ENCODE assay signal across 1 fruit fly cellular context in genomic region chr2L:19133465-19134365, dm6.
TF ChIP-seq lines count a peak whose summit lies in the region.

brat (plus strand) TSS chr2L:19133816.

TF ChIP-seq in whole organism, embryonic, 481 proteins besides CTCF, POLR2A, EP300 and RAD21 (continued from another document and continues in another):
- TF ChIP-seq Bgb (GFP tag; IDR thresholded peaks at IDR 0.05; lab: Robert Waterston, UW; ENCODE audit: partially characterized antibody): peak; percentile 85
- TF ChIP-seq chm (GFP tag; IDR thresholded peaks at IDR 0.05; lab: Robert Waterston, UW): no peak
- no peak for TF ChIP-seq C15 (GFP tag; IDR thresholded peaks at IDR 0.05; lab: Robert Waterston, UW)
- TF ChIP-seq CG31388 (GFP tag; optimal IDR thresholded peaks at IDR 0.05; lab: Kevin White, UChicago): no peak
- TF ChIP-seq Rfx (GFP tag; IDR thresholded peaks at IDR 0.05; lab: Robert Waterston, UW): peak; percentile 54; the same call in 1 of the 2 replicates
- peak; percentile 2 for TF ChIP-seq ems (GFP tag; optimal IDR thresholded peaks at IDR 0.05; lab: Kevin White, UChicago)
- TF ChIP-seq CG7839 (tag; optimal IDR thresholded peaks at IDR 0.05; lab: Kevin White, UChicago): peak; percentile 38
- peak; percentile 67 for TF ChIP-seq Hmr (GFP tag; optimal IDR thresholded peaks at IDR 0.05; lab: Kevin White, UChicago)
- TF ChIP-seq vvl (GFP tag; IDR thresholded peaks at IDR 0.05; lab: Robert Waterston, UW): peak; percentile 16; the same call in 1 of the 2 replicates
- no peak for TF ChIP-seq da (GFP tag; optimal IDR thresholded peaks at IDR 0.05; lab: Kevin White, UChicago)
- TF ChIP-seq Asciz (GFP tag; optimal IDR thresholded peaks at IDR 0.05; lab: Kevin White, UChicago): no peak
- TF ChIP-seq PHDP (tag; optimal IDR thresholded peaks at IDR 0.05; lab: Kevin White, UChicago): peak; percentile 40
- TF ChIP-seq Pdp1 (GFP tag; optimal IDR thresholded peaks at IDR 0.05; lab: Kevin White, UChicago): peak; percentile 50 to 53
- peak; percentile 62 for TF ChIP-seq CG2678 (tag; optimal IDR thresholded peaks at IDR 0.05; lab: Kevin White, UChicago)
- TF ChIP-seq CG10431 (GFP tag; optimal IDR thresholded peaks at IDR 0.05; lab: Kevin White, UChicago): no peak
- TF ChIP-seq Atf6 (GFP tag; IDR thresholded peaks at IDR 0.05; lab: Robert Waterston, UW): no peak
- no peak for TF ChIP-seq salm (tag; optimal IDR thresholded peaks at IDR 0.05; lab: Kevin White, UChicago)
- TF ChIP-seq insv (GFP tag; optimal IDR thresholded peaks at IDR 0.05; lab: Kevin White, UChicago): peak; percentile 95 to 98
- peak; percentile 38; the same call in 1 of the 2 replicates for TF ChIP-seq CG31441 (GFP tag; IDR thresholded peaks at IDR 0.05; lab: Robert Waterston, UW)
- TF ChIP-seq danr (GFP tag; IDR thresholded peaks at IDR 0.05; lab: Robert Waterston, UW): no peak
- peak; percentile 35 to 74 for TF ChIP-seq dpn (GFP tag; optimal IDR thresholded peaks at IDR 0.05; lab: Kevin White, UChicago)
- peak; percentile 24 for TF ChIP-seq CG4854 (GFP tag; optimal IDR thresholded peaks at IDR 0.05; lab: Kevin White, UChicago)
- no peak for TF ChIP-seq dati (GFP tag; IDR thresholded peaks at IDR 0.05; lab: Robert Waterston, UW)
- TF ChIP-seq ab (GFP tag; optimal IDR thresholded peaks at IDR 0.05; lab: Kevin White, UChicago): no peak
- TF ChIP-seq sd (tag; optimal IDR thresholded peaks at IDR 0.05; lab: Kevin White, UChicago): peak; percentile 99
- no peak for TF ChIP-seq CG18619 (GFP tag; optimal IDR thresholded peaks at IDR 0.05; lab: Kevin White, UChicago)
- peak; percentile 4 for TF ChIP-seq CG12299 (tag; optimal IDR thresholded peaks at IDR 0.05; lab: Kevin White, UChicago)
- TF ChIP-seq zen (tag; optimal IDR thresholded peaks at IDR 0.05; lab: Kevin White, UChicago): peak; percentile 11
- TF ChIP-seq CG13775 (GFP tag; optimal IDR thresholded peaks at IDR 0.05; lab: Kevin White, UChicago): peak; percentile 51
- TF ChIP-seq CG16815 (GFP tag; optimal IDR thresholded peaks at IDR 0.05; lab: Kevin White, UChicago): no peak
- TF ChIP-seq cas (GFP tag; IDR thresholded peaks at IDR 0.05; lab: Robert Waterston, UW): no peak
- peak; percentile 44 for TF ChIP-seq fu2 (GFP tag; optimal IDR thresholded peaks at IDR 0.05; lab: Kevin White, UChicago)
- TF ChIP-seq sqz (GFP tag; optimal IDR thresholded peaks at IDR 0.05; lab: Kevin White, UChicago): peak; percentile 28
- TF ChIP-seq crol (GFP tag; IDR thresholded peaks at IDR 0.05; lab: Robert Waterston, UW): no peak
- TF ChIP-seq CG11723 (GFP tag; optimal IDR thresholded peaks at IDR 0.05; lab: Kevin White, UChicago): no peak
- peak; percentile 56 for TF ChIP-seq NfI (GFP tag; optimal IDR thresholded peaks at IDR 0.05; lab: Kevin White, UChicago)
- no peak for TF ChIP-seq Blimp-1 (GFP tag; optimal IDR thresholded peaks at IDR 0.05; lab: Kevin White, UChicago)
- TF ChIP-seq CG6689 (GFP tag; IDR thresholded peaks at IDR 0.05; lab: Robert Waterston, UW): no peak; the same call in 1 of the 2 replicates
- no peak for TF ChIP-seq Gsc (GFP tag; IDR thresholded peaks at IDR 0.05; lab: Robert Waterston, UW)
- TF ChIP-seq dmrt99B (tag; optimal IDR thresholded peaks at IDR 0.05; lab: Kevin White, UChicago): peak; percentile 5
- no peak for TF ChIP-seq klu (GFP tag; IDR thresholded peaks at IDR 0.05; lab: Robert Waterston, UW)
- TF ChIP-seq Sin3A (optimal IDR thresholded peaks at IDR 0.05; lab: Kevin White, UChicago): peak; percentile 83
- TF ChIP-seq Spps (tag; optimal IDR thresholded peaks at IDR 0.05; lab: Kevin White, UChicago): no peak
- peak; percentile 86 for TF ChIP-seq inv (GFP tag; IDR thresholded peaks at IDR 0.05; lab: Robert Waterston, UW; ENCODE audit: partially characterized antibody)
- no peak for TF ChIP-seq pan (optimal IDR thresholded peaks at IDR 0.05; lab: Kevin White, UChicago)
- TF ChIP-seq pan (GFP tag; optimal IDR thresholded peaks at IDR 0.05 in 1 of 2, IDR thresholded peaks at IDR 0.05 in 1 of 2): no peak
- TF ChIP-seq CG15479 (GFP tag; optimal IDR thresholded peaks at IDR 0.05; lab: Kevin White, UChicago): peak; percentile 3
- TF ChIP-seq CG3847 (GFP tag; IDR thresholded peaks at IDR 0.05; lab: Robert Waterston, UW): peak; percentile 56
- TF ChIP-seq CG10321 (GFP tag; IDR thresholded peaks at IDR 0.05; lab: Robert Waterston, UW): no peak
- peak; percentile 84 for TF ChIP-seq Doc3 (GFP tag; IDR thresholded peaks at IDR 0.05; lab: Robert Waterston, UW; ENCODE audit: partially characterized antibody)
- peak; percentile 85; the same call in 2 of the 3 replicates for TF ChIP-seq hb (GFP tag; IDR thresholded peaks at IDR 0.05; lab: Robert Waterston, UW; ENCODE audit: partially characterized antibody)
- 0 out of 2 replicates have a peak, but pooled peaks have one; percentile 21 for TF ChIP-seq Drgx (GFP tag; IDR thresholded peaks at IDR 0.05; lab: Robert Waterston, UW)
- TF ChIP-seq Awh (GFP tag; IDR thresholded peaks at IDR 0.05; lab: Robert Waterston, UW): no peak
- peak; percentile 40 for TF ChIP-seq Lhr (GFP tag; optimal IDR thresholded peaks at IDR 0.05; lab: Kevin White, UChicago)
- peak in 1 of 3 experiments; percentile 48 for TF ChIP-seq lola (GFP tag; optimal IDR thresholded peaks at IDR 0.05; lab: Kevin White, UChicago)
- TF ChIP-seq trh (GFP tag; optimal IDR thresholded peaks at IDR 0.05; lab: Kevin White, UChicago): no peak
- no peak for TF ChIP-seq CG8765 (GFP tag; IDR thresholded peaks at IDR 0.05; lab: Robert Waterston, UW)
- no peak for TF ChIP-seq CG12236 (GFP tag; optimal IDR thresholded peaks at IDR 0.05; lab: Kevin White, UChicago)
- peak; percentile 69 for TF ChIP-seq CG7357 (GFP tag; IDR thresholded peaks at IDR 0.05; lab: Robert Waterston, UW)
- TF ChIP-seq nmo (GFP tag; optimal IDR thresholded peaks at IDR 0.05; lab: Kevin White, UChicago): peak; percentile 82
- no peak for TF ChIP-seq bowl (GFP tag; IDR thresholded peaks at IDR 0.05; lab: Robert Waterston, UW)
- peak; percentile 54 for TF ChIP-seq HmgZ (tag; optimal IDR thresholded peaks at IDR 0.05; lab: Kevin White, UChicago)
- TF ChIP-seq CG17328 (GFP tag; IDR thresholded peaks at IDR 0.05; lab: Robert Waterston, UW): 0 out of 2 replicates have a peak, but pooled peaks have one; percentile 44
- no peak for TF ChIP-seq ro (GFP tag; IDR thresholded peaks at IDR 0.05; lab: Robert Waterston, UW)
- TF ChIP-seq org-1 (GFP tag; optimal IDR thresholded peaks at IDR 0.05; lab: Kevin White, UChicago): no peak
- TF ChIP-seq GATAe (GFP tag; conservative IDR thresholded peaks at IDR 0.05; lab: Robert Waterston, UW): no peak
- TF ChIP-seq CG4820 (GFP tag; optimal IDR thresholded peaks at IDR 0.05; lab: Kevin White, UChicago): peak; percentile 36
- TF ChIP-seq Bdp1 (GFP tag; optimal IDR thresholded peaks at IDR 0.05; lab: Kevin White, UChicago): no peak
- TF ChIP-seq pzg (GFP tag; optimal IDR thresholded peaks at IDR 0.05; lab: Kevin White, UChicago): peak; percentile 71
- peak; percentile 73 for TF ChIP-seq mam (GFP tag; optimal IDR thresholded peaks at IDR 0.05; lab: Kevin White, UChicago)
- no peak for TF ChIP-seq eve (GFP tag; optimal IDR thresholded peaks at IDR 0.05; lab: Kevin White, UChicago)
- TF ChIP-seq D19A (tag; optimal IDR thresholded peaks at IDR 0.05; lab: Kevin White, UChicago): peak; percentile 64
- peak; percentile 68 for TF ChIP-seq ato (GFP tag; IDR thresholded peaks at IDR 0.05; lab: Robert Waterston, UW; ENCODE audit: partially characterized antibody)
- no peak for TF ChIP-seq zfh1 (GFP tag; IDR thresholded peaks at IDR 0.05; lab: Robert Waterston, UW)
- TF ChIP-seq CG7745 (tag; optimal IDR thresholded peaks at IDR 0.05; lab: Kevin White, UChicago): no peak
- TF ChIP-seq Bteb2 (GFP tag; optimal IDR thresholded peaks at IDR 0.05; lab: Kevin White, UChicago): peak; percentile 35
- TF ChIP-seq CG31224 (GFP tag; IDR thresholded peaks at IDR 0.05; lab: Robert Waterston, UW): 0 out of 2 replicates have a peak, but pooled peaks have one; percentile 4
- TF ChIP-seq ranshi (GFP tag; IDR thresholded peaks at IDR 0.05; lab: Robert Waterston, UW): no peak
- no peak for TF ChIP-seq odd (GFP tag; optimal IDR thresholded peaks at IDR 0.05; lab: Kevin White, UChicago)
- TF ChIP-seq ash1 (GFP tag; optimal IDR thresholded peaks at IDR 0.05; lab: Kevin White, UChicago): no peak
- TF ChIP-seq Atf3 (GFP tag; optimal IDR thresholded peaks at IDR 0.05; lab: Kevin White, UChicago): peak; percentile 44
- peak; percentile 56 for TF ChIP-seq Ets97D (GFP tag; optimal IDR thresholded peaks at IDR 0.05; lab: Kevin White, UChicago)
- peak; percentile 8 for TF ChIP-seq fd3F (GFP tag; optimal IDR thresholded peaks at IDR 0.05; lab: Kevin White, UChicago)
- no peak for TF ChIP-seq sim (GFP tag; IDR thresholded peaks at IDR 0.05; lab: Robert Waterston, UW)
- peak; percentile 66 for TF ChIP-seq Antp (GFP tag; optimal IDR thresholded peaks at IDR 0.05; lab: Kevin White, UChicago)
- no peak for TF ChIP-seq CrebB (tag; optimal IDR thresholded peaks at IDR 0.05; lab: Kevin White, UChicago)
- TF ChIP-seq Nf-YC (tag; optimal IDR thresholded peaks at IDR 0.05; lab: Kevin White, UChicago): peak; percentile 58
- TF ChIP-seq Hr51 (GFP tag; optimal IDR thresholded peaks at IDR 0.05; lab: Kevin White, UChicago): peak; percentile 29 to 42
- no peak for TF ChIP-seq ken (GFP tag; IDR thresholded peaks at IDR 0.05; lab: Robert Waterston, UW)
- TF ChIP-seq sob (GFP tag; IDR thresholded peaks at IDR 0.05; lab: Robert Waterston, UW): peak; percentile 74
- no peak for TF ChIP-seq sc (optimal IDR thresholded peaks at IDR 0.05; lab: Kevin White, UChicago)
- no peak for TF ChIP-seq sc (GFP tag; optimal IDR thresholded peaks at IDR 0.05; lab: Kevin White, UChicago)
- no peak for TF ChIP-seq MESR4 (GFP tag; optimal IDR thresholded peaks at IDR 0.05; lab: Kevin White, UChicago)
- peak; percentile 92 for TF ChIP-seq sens (GFP tag; lab: Kevin White, UChicago)
- TF ChIP-seq Sox100B (GFP tag; optimal IDR thresholded peaks at IDR 0.05; lab: Kevin White, UChicago): peak; percentile 27
- TF ChIP-seq HLH54F (GFP tag; optimal IDR thresholded peaks at IDR 0.05; lab: Kevin White, UChicago): peak; percentile 73
- TF ChIP-seq CG18476 (GFP tag; optimal IDR thresholded peaks at IDR 0.05; lab: Kevin White, UChicago): peak; percentile 5
- TF ChIP-seq trem (tag; optimal IDR thresholded peaks at IDR 0.05; lab: Kevin White, UChicago): peak; percentile 85
- peak; percentile 1 for TF ChIP-seq CG7556 (GFP tag; optimal IDR thresholded peaks at IDR 0.05; lab: Kevin White, UChicago)
- peak; percentile 76 for TF ChIP-seq zfh2 (GFP tag; optimal IDR thresholded peaks at IDR 0.05; lab: Kevin White, UChicago)
- TF ChIP-seq CG11247 (GFP tag; IDR thresholded peaks at IDR 0.05; lab: Robert Waterston, UW): 0 out of 2 replicates have a peak, but pooled peaks have one; percentile 24
- TF ChIP-seq fd64A (GFP tag; optimal IDR thresholded peaks at IDR 0.05; lab: Kevin White, UChicago): no peak
- TF ChIP-seq caup (GFP tag; optimal IDR thresholded peaks at IDR 0.05; lab: Kevin White, UChicago; ENCODE audit: severe bottlenecking): no peak
- TF ChIP-seq knrl (GFP tag; IDR thresholded peaks at IDR 0.05; lab: Robert Waterston, UW; ENCODE audit: partially characterized antibody): peak; percentile 92
- no peak for TF ChIP-seq zf30C (GFP tag; optimal IDR thresholded peaks at IDR 0.05; lab: Kevin White, UChicago)
- no peak for TF ChIP-seq fru (optimal IDR thresholded peaks at IDR 0.05; lab: Kevin White, UChicago)
- no peak for TF ChIP-seq sr (GFP tag; IDR thresholded peaks at IDR 0.05; lab: Robert Waterston, UW)
- no peak for TF ChIP-seq Rx (GFP tag; IDR thresholded peaks at IDR 0.05; lab: Robert Waterston, UW)
- peak; percentile 38 for TF ChIP-seq CG1602 (GFP tag; optimal IDR thresholded peaks at IDR 0.05; lab: Kevin White, UChicago)
- TF ChIP-seq CG9727 (GFP tag; optimal IDR thresholded peaks at IDR 0.05; lab: Kevin White, UChicago): peak; percentile 58
- TF ChIP-seq row (GFP tag; IDR thresholded peaks at IDR 0.05; lab: Robert Waterston, UW): peak; percentile 83
- peak; percentile 40 for TF ChIP-seq pum (GFP tag; optimal IDR thresholded peaks at IDR 0.05; lab: Kevin White, UChicago)
- peak; percentile 56 for TF ChIP-seq CG15696 (tag; optimal IDR thresholded peaks at IDR 0.05; lab: Kevin White, UChicago)
- TF ChIP-seq CG17829 (tag; optimal IDR thresholded peaks at IDR 0.05; lab: Kevin White, UChicago): peak; percentile 75
- TF ChIP-seq CG34224 (GFP tag; IDR thresholded peaks at IDR 0.05; lab: Robert Waterston, UW; ENCODE audit: partially characterized antibody): peak; percentile 91
- TF ChIP-seq maf-S (GFP tag; optimal IDR thresholded peaks at IDR 0.05; lab: Kevin White, UChicago): peak; percentile 69
- peak; percentile 64 for TF ChIP-seq CG13424 (tag; optimal IDR thresholded peaks at IDR 0.05; lab: Kevin White, UChicago)
- no peak for TF ChIP-seq pfk (GFP tag; optimal IDR thresholded peaks at IDR 0.05; lab: Kevin White, UChicago)
- TF ChIP-seq CG10462 (GFP tag; optimal IDR thresholded peaks at IDR 0.05; lab: Kevin White, UChicago): no peak
- TF ChIP-seq CG17912 (GFP tag; optimal IDR thresholded peaks at IDR 0.05; lab: Kevin White, UChicago): no peak
- no peak for TF ChIP-seq tio (GFP tag; optimal IDR thresholded peaks at IDR 0.05; lab: Kevin White, UChicago)
- no peak for TF ChIP-seq abd-A (tag; optimal IDR thresholded peaks at IDR 0.05; lab: Kevin White, UChicago)
- TF ChIP-seq mld (GFP tag; IDR thresholded peaks at IDR 0.05; lab: Robert Waterston, UW; ENCODE audit: partially characterized antibody): peak; percentile 78; the same call in 1 of the 3 replicates
- no peak for TF ChIP-seq CG17359 (tag; optimal IDR thresholded peaks at IDR 0.05; lab: Kevin White, UChicago)
- no peak for TF ChIP-seq Ravus (GFP tag; IDR thresholded peaks at IDR 0.05; lab: Robert Waterston, UW)
- no peak for TF ChIP-seq ATbp (GFP tag; optimal IDR thresholded peaks at IDR 0.05; lab: Kevin White, UChicago)
- TF ChIP-seq Hr39 (optimal IDR thresholded peaks at IDR 0.05; lab: Kevin White, UChicago): no peak
- TF ChIP-seq CG2889 (GFP tag; IDR thresholded peaks at IDR 0.05; lab: Robert Waterston, UW): no peak
- TF ChIP-seq Camta (GFP tag; optimal IDR thresholded peaks at IDR 0.05; lab: Kevin White, UChicago): peak; percentile 47
- TF ChIP-seq Dad (GFP tag; optimal IDR thresholded peaks at IDR 0.05; lab: Kevin White, UChicago): peak; percentile 37
- TF ChIP-seq CG10565 (GFP tag; optimal IDR thresholded peaks at IDR 0.05; lab: Kevin White, UChicago): no peak
- TF ChIP-seq Scr (GFP tag; IDR thresholded peaks at IDR 0.05; lab: Robert Waterston, UW; ENCODE audit: partially characterized antibody): peak; percentile 96
- TF ChIP-seq toy (GFP tag; IDR thresholded peaks at IDR 0.05; lab: Robert Waterston, UW): no peak
